Fruit fly (Drosophila melanogaster) whole organism, embryonic: ENCODE results near the gene Taf10.

Source experiments
- CG10147 ChIP-seq: fragments of 200-800 bp; sonication (Bioruptor generic); optimal IDR thresholded peaks from 2 replicates; lab custom pipeline; 2019; ENCODE audit warnings: missing biosample characterization, mild to moderate bottlenecking, missing genetic modification characterization, moderate library complexity
- CG10462 ChIP-seq: fragments of 200-800 bp; sonication (Bioruptor generic); optimal IDR thresholded peaks from 2 replicates; lab custom pipeline; 2016; ENCODE audit warnings: missing biosample characterization, missing genetic modification characterization
- CG11093 ChIP-seq: fragments of 200-800 bp; sonication (Bioruptor generic); IDR thresholded peaks from 3 replicates; pipeline ENCODE4 v1.3.6; 2022; ENCODE audit warnings: missing biosample characterization, missing genetic modification characterization
- CG11398 ChIP-seq: fragments of 200-800 bp; sonication (Bioruptor generic); optimal IDR thresholded peaks from 2 replicates; lab custom pipeline; 2016; ENCODE audit warnings: missing biosample characterization, missing genetic modification characterization
- CG12659 ChIP-seq: fragments of 200-800 bp; sonication (Bioruptor generic); optimal IDR thresholded peaks from 3 replicates; lab custom pipeline; 2017; ENCODE audit warnings: mild to moderate bottlenecking, missing biosample characterization, missing genetic modification reagents, missing genetic modification characterization
- CG13296 ChIP-seq: fragments of 200-800 bp; sonication (Bioruptor generic); optimal IDR thresholded peaks from 3 replicates; lab custom pipeline; 2018; ENCODE audit warnings: missing biosample characterization, mild to moderate bottlenecking, missing genetic modification characterization
- CG14014 ChIP-seq: fragments of 200-800 bp; sonication (Bioruptor generic); IDR thresholded peaks from 2 replicates; pipeline ENCODE4 v1.3.6; 2022; ENCODE audit warnings: missing biosample characterization, missing genetic modification characterization
- CG15601 ChIP-seq: fragments of 200-800 bp; sonication (Bioruptor generic); optimal IDR thresholded peaks from 3 replicates; lab custom pipeline; 2019; ENCODE audit warnings: missing biosample characterization, mild to moderate bottlenecking, missing genetic modification characterization, moderate library complexity
- CG18262 ChIP-seq: fragments of 200-800 bp; optimal IDR thresholded peaks from 3 replicates; lab custom pipeline; 2019; ENCODE audit warnings: missing biosample characterization, mild to moderate bottlenecking, missing genetic modification characterization, moderate library complexity
- CG2116 ChIP-seq: fragments of 200-800 bp; sonication (Bioruptor generic); optimal IDR thresholded peaks from 3 replicates; lab custom pipeline; 2018; ENCODE audit warnings: missing biosample characterization, mild to moderate bottlenecking, missing genetic modification characterization
- CG2120 ChIP-seq: fragments of 200-800 bp; sonication (Bioruptor generic); optimal IDR thresholded peaks from 3 replicates; lab custom pipeline; 2016; ENCODE audit warnings: missing biosample characterization, missing genetic modification characterization
- CG31441 ChIP-seq: fragments of 200-800 bp; sonication (Bioruptor generic); IDR thresholded peaks from 2 replicates; pipeline ENCODE4 v1.3.6; 2022; ENCODE audit warnings: missing biosample characterization, missing genetic modification characterization
- CG34422 ChIP-seq: fragments of 200-800 bp; sonication (Bioruptor generic); IDR thresholded peaks from 3 replicates; pipeline ENCODE4 v1.3.6; 2022; ENCODE audit warnings: missing biosample characterization, missing genetic modification characterization
- CG5953 ChIP-seq: fragments of 200-800 bp; sonication (Bioruptor generic); IDR thresholded peaks from 2 replicates; pipeline ENCODE4 v1.3.6; 2022; ENCODE audit warnings: missing biosample characterization, missing genetic modification characterization
- CG6683 ChIP-seq: fragments of 200-800 bp; sonication (Bioruptor generic); optimal IDR thresholded peaks from 2 replicates; lab custom pipeline; 2017; ENCODE audit warnings: missing biosample characterization, mild to moderate bottlenecking, missing genetic modification characterization, missing genetic modification reagents
- CG7745 ChIP-seq: fragments of 200-800 bp; sonication (Bioruptor generic); optimal IDR thresholded peaks from 2 replicates; lab custom pipeline; 2018; ENCODE audit warnings: missing biosample characterization, mild to moderate bottlenecking, missing genetic modification characterization, moderate library complexity
- CG7786 ChIP-seq: fragments of 200-800 bp; sonication (Bioruptor generic); optimal IDR thresholded peaks from 2 replicates; lab custom pipeline; 2016; ENCODE audit warnings: missing biosample characterization, missing genetic modification characterization
- CG8924 ChIP-seq: fragments of 200-800 bp; optimal IDR thresholded peaks from 3 replicates; lab custom pipeline; 2019; ENCODE audit warnings: missing biosample characterization, mild to moderate bottlenecking, missing genetic modification characterization, moderate library complexity
- CG9727 ChIP-seq: fragments of 200-800 bp; sonication (Bioruptor generic); optimal IDR thresholded peaks from 3 replicates; lab custom pipeline; 2017; ENCODE audit warnings: missing biosample characterization, mild to moderate bottlenecking, missing genetic modification characterization
- CkIIα-i1 ChIP-seq: fragments of 200-800 bp; sonication (Bioruptor generic); IDR thresholded peaks from 2 replicates; pipeline ENCODE4 v1.3.6; 2022; ENCODE audit warnings: missing biosample characterization, missing genetic modification characterization
- Elba2 ChIP-seq: fragments of 200-800 bp; sonication (Bioruptor generic); optimal IDR thresholded peaks from 3 replicates; lab custom pipeline; 2016; ENCODE audit warnings: missing biosample characterization, missing genetic modification characterization
- Fer2 ChIP-seq: fragments of 200-800 bp; sonication (Bioruptor generic); optimal IDR thresholded peaks from 2 replicates; lab custom pipeline; 2018; ENCODE audit warnings: missing biosample characterization, mild to moderate bottlenecking, missing genetic modification characterization, moderate library complexity
- HHEX ChIP-seq: fragments of 200-800 bp; sonication (Bioruptor generic); optimal IDR thresholded peaks from 3 replicates; lab custom pipeline; 2017; ENCODE audit warnings: missing biosample characterization, mild to moderate bottlenecking, missing genetic modification characterization, missing genetic modification reagents
- HLH3B ChIP-seq: fragments of 200-800 bp; sonication (Bioruptor generic); IDR thresholded peaks from 2 replicates; pipeline ENCODE4 v1.3.6; 2022; ENCODE audit warnings: missing biosample characterization, missing genetic modification characterization
- Hmr ChIP-seq: fragments of 200-800 bp; sonication (Bioruptor generic); optimal IDR thresholded peaks from 3 replicates; lab custom pipeline; 2017; ENCODE audit warnings: mild to moderate bottlenecking, missing biosample characterization, missing genetic modification reagents, missing genetic modification characterization
- Hsf ChIP-seq: fragments of 200-800 bp; sonication (Bioruptor generic); optimal IDR thresholded peaks from 3 replicates; lab custom pipeline; 2016; ENCODE audit warnings: missing biosample characterization, missing genetic modification characterization
- Meics ChIP-seq: fragments of 200-800 bp; sonication (Bioruptor generic); optimal IDR thresholded peaks from 2 replicates; lab custom pipeline; 2017; ENCODE audit warnings: missing biosample characterization, mild to moderate bottlenecking, missing genetic modification characterization
- NC2α ChIP-seq: fragments of 200-800 bp; sonication (Bioruptor generic); optimal IDR thresholded peaks from 2 replicates; lab custom pipeline; 2016; ENCODE audit warnings: missing biosample characterization, missing genetic modification characterization
- Pdp1 ChIP-seq, 2 experiments: fragments of 200-800 bp; sonication (Bioruptor generic); optimal IDR thresholded peaks; 3 replicates each; lab custom pipeline; 2016; ENCODE audit warnings: missing biosample characterization in 2 of 2, missing genetic modification characterization in 2 of 2, mild to moderate bottlenecking in 1 of 2, moderate library complexity in 1 of 2
- Ptx1 ChIP-seq: fragments of 200-800 bp; sonication (Bioruptor generic); IDR thresholded peaks from 2 replicates; pipeline ENCODE4 v1.3.6; 2022; ENCODE audit warnings: missing biosample characterization, missing genetic modification characterization
- Rfx ChIP-seq: fragments of 200-800 bp; sonication (Bioruptor generic); IDR thresholded peaks from 2 replicates; pipeline ENCODE4 v1.3.6; 2022; ENCODE audit warnings: missing biosample characterization, missing genetic modification characterization
- Sox100B ChIP-seq: fragments of 200-800 bp; sonication (Bioruptor generic); optimal IDR thresholded peaks from 3 replicates; lab custom pipeline; 2018; ENCODE audit warnings: missing biosample characterization, mild to moderate bottlenecking, missing genetic modification characterization
- Taf1 ChIP-seq: fragments of 200-800 bp; sonication (Bioruptor generic); IDR thresholded peaks from 2 replicates; pipeline ENCODE4 v1.3.6; 2022; ENCODE audit warnings: missing biosample characterization, missing genetic modification characterization
- amos ChIP-seq: fragments of 200-800 bp; sonication (Bioruptor generic); IDR thresholded peaks from 2 replicates; pipeline ENCODE4 v1.3.6; 2022; ENCODE audit warnings: missing biosample characterization, missing genetic modification characterization; ENCODE audit not compliant: partially characterized antibody
- ara ChIP-seq: fragments of 200-800 bp; sonication (Bioruptor generic); IDR thresholded peaks from 2 replicates; pipeline ENCODE4 v1.3.6; 2022; ENCODE audit warnings: missing biosample characterization, missing genetic modification characterization
- ash1 ChIP-seq: fragments of 200-800 bp; sonication (Bioruptor generic); optimal IDR thresholded peaks from 2 replicates; lab custom pipeline; 2018; ENCODE audit warnings: missing biosample characterization, mild to moderate bottlenecking, missing genetic modification characterization
- bbx ChIP-seq: fragments of 200-800 bp; sonication (Bioruptor generic); IDR thresholded peaks from 2 replicates; pipeline ENCODE4 v1.3.6; 2022; ENCODE audit warnings: missing biosample characterization, missing genetic modification characterization; ENCODE audit not compliant: partially characterized antibody
- btn ChIP-seq: fragments of 200-800 bp; sonication (Bioruptor generic); optimal IDR thresholded peaks from 2 replicates; lab custom pipeline; 2016; ENCODE audit warnings: missing biosample characterization, missing genetic modification characterization
- chm ChIP-seq: fragments of 200-800 bp; sonication (Bioruptor generic); IDR thresholded peaks from 2 replicates; pipeline ENCODE4 v1.3.6; 2022; ENCODE audit warnings: missing biosample characterization, missing genetic modification characterization
- dan ChIP-seq: fragments of 200-800 bp; sonication (Bioruptor generic); IDR thresholded peaks from 2 replicates; pipeline ENCODE4 v1.3.6; 2022; ENCODE audit warnings: missing biosample characterization, missing genetic modification characterization
- dpn ChIP-seq, 2 experiments: fragments of 200-800 bp; sonication (Bioruptor generic); optimal IDR thresholded peaks; 3 replicates each; lab custom pipeline; 2016; ENCODE audit warnings: missing biosample characterization in 2 of 2, missing genetic modification characterization in 2 of 2
- dysf ChIP-seq: fragments of 200-800 bp; sonication (Bioruptor generic); IDR thresholded peaks from 3 replicates; pipeline ENCODE4 v1.3.6; 2022; ENCODE audit warnings: missing biosample characterization, missing genetic modification characterization
- ems ChIP-seq: fragments of 200-800 bp; sonication (Bioruptor generic); optimal IDR thresholded peaks from 3 replicates; lab custom pipeline; 2016; ENCODE audit warnings: missing biosample characterization, missing genetic modification characterization
- eve ChIP-seq, 2 experiments: fragments of >200 bp; optimal IDR thresholded peaks; 2 replicates each; lab custom pipeline; 2017; ENCODE audit warnings: missing biosample characterization in 2 of 2, missing genetic modification characterization in 2 of 2
- h ChIP-seq: fragments of >200 bp; optimal IDR thresholded peaks from 2 replicates; lab custom pipeline; 2017
- kay ChIP-seq: fragments of 200-800 bp; sonication (Bioruptor generic); optimal IDR thresholded peaks from 2 replicates; lab custom pipeline; 2016; ENCODE audit warnings: missing biosample characterization, missing genetic modification characterization
- maf-S ChIP-seq: fragments of 200-800 bp; sonication (Bioruptor generic); optimal IDR thresholded peaks from 2 replicates; lab custom pipeline; 2016; ENCODE audit warnings: missing biosample characterization, missing genetic modification characterization
- trem ChIP-seq: fragments of 200-800 bp; optimal IDR thresholded peaks from 3 replicates; lab custom pipeline; 2019; ENCODE audit warnings: missing biosample characterization, mild to moderate bottlenecking, missing genetic modification characterization, moderate library complexity
- tup ChIP-seq: fragments of 200-800 bp; sonication (Bioruptor generic); optimal IDR thresholded peaks from 2 replicates; lab custom pipeline; 2016; ENCODE audit warnings: missing biosample characterization, mild to moderate bottlenecking, missing genetic modification characterization, moderate library complexity
- usp ChIP-seq: fragments of >200 bp; optimal IDR thresholded peaks from 2 replicates; lab custom pipeline; 2017; ENCODE audit warnings: missing biosample characterization, missing genetic modification characterization
- yki ChIP-seq: fragments of >200 bp; optimal IDR thresholded peaks from 3 replicates; lab custom pipeline; 2018

Gene Taf10

DNA sequence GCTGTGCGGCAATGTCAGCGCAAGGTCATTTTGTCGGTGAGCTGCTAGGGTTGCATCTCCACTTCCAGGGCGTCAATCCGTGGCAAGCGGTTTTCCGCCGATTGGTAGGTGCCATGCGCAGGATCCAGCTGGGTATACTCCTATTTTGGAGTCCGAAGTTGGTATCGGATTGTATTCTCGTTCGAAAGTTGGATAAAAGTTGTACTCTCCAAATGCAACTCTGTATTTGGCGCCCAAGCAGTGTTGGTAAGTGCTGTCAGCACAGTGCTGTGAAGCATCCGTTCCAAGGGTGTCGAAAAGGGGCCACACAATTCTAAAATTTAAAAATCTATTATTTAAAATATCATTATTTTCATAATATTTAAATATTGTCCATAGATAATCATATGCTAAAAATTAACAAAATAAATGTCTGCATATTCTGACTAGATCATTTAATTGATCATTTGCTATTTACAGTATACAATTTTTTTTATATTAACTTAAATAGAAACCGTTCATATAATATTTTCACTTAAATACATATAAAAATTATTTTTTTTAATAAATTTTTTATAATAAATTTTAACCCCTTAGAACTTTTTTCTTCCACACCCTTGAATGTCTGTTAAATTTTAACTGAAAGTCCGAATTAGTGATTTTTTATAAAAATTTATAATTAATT lies 19.1 kb upstream of the Taf10 start (continued):
- TF ChIP-seq HLH3B (GFP tag; lab: Robert Waterston, UW) (peak; percentile 88), maf-S (peak; percentile 85), CG6683 (GFP tag; lab: Kevin White, UChicago) (peak; percentile 61), CkIIα-i1 (0 out of 2 replicates have a peak, but pooled peaks have one; percentile 31), yki (no peak), CG7786 (GFP tag; lab: Kevin White, UChicago) (peak; percentile 83), usp (no peak), btn (GFP tag; lab: Kevin White, UChicago) (peak; percentile 49), amos (GFP tag; lab: Robert Waterston, UW) (0 out of 2 replicates have a peak, but pooled peaks have one; percentile 34), Fer2 (tag; lab: Kevin White, UChicago) (peak; percentile 82), trem (peak; percentile 74), ems (GFP tag; lab: Kevin White, UChicago) (peak; percentile 81), CG14014 (peak; percentile 87), CG7745 (no peak), chm (GFP tag; lab: Robert Waterston, UW) (peak; percentile 71), HHEX (GFP tag; lab: Kevin White, UChicago) (peak; percentile 90), CG11093 (GFP tag; lab: Robert Waterston, UW) (peak; percentile 74), dpn (GFP tag; optimal IDR thresholded peaks at IDR 0.05; lab: Kevin White, UChicago) (peak; percentile 86 to 89), Rfx (GFP tag; lab: Robert Waterston, UW) (peak; percentile 95), CG10462 (GFP tag; lab: Kevin White, UChicago) (peak; percentile 70), dysf (peak; percentile 90), Meics (GFP tag; lab: Kevin White, UChicago) (peak; percentile 90), CG2120 (GFP tag; lab: Kevin White, UChicago) (peak; percentile 91), Hmr (peak; percentile 94), bbx (GFP tag; lab: Robert Waterston, UW) (peak; percentile 45), kay (GFP tag; lab: Kevin White, UChicago) (peak; percentile 65), CG8924 (tag; lab: Kevin White, UChicago) (peak; percentile 93), ash1 (GFP tag; lab: Kevin White, UChicago) (peak; percentile 82), Taf1 (peak; percentile 59), CG18262 (tag; lab: Kevin White, UChicago) (peak; percentile 94), CG15601 (tag; lab: Kevin White, UChicago) (peak; percentile 76), CG34422 (GFP tag; lab: Robert Waterston, UW) (peak; percentile 89), dan (GFP tag; lab: Robert Waterston, UW) (no peak; the same call in 1 of the 2 replicates), CG11398 (GFP tag; lab: Kevin White, UChicago) (peak; percentile 73), tup (peak; percentile 80), CG2116 (peak; percentile 99), NC2α (GFP tag; lab: Kevin White, UChicago) (peak; percentile 19), CG9727 (GFP tag; lab: Kevin White, UChicago) (peak; percentile 83), Ptx1 (GFP tag; lab: Robert Waterston, UW) (peak; percentile 92), CG12659 (GFP tag; lab: Kevin White, UChicago) (peak; percentile 93), Hsf (GFP tag; lab: Kevin White, UChicago) (peak; percentile 81), CG10147 (peak; percentile 79), CG13296 (GFP tag; lab: Kevin White, UChicago) (peak; percentile 89), Sox100B (GFP tag; lab: Kevin White, UChicago) (peak; percentile 84), Elba2 (GFP tag; lab: Kevin White, UChicago) (no peak), h (lab: Kevin White, UChicago) (no peak), CG5953 (peak; percentile 63; the same call in 1 of the 2 replicates), CG31441 (GFP tag; lab: Robert Waterston, UW) (no peak; the same call in 1 of the 2 replicates), Pdp1 (GFP tag; optimal IDR thresholded peaks at IDR 0.05; lab: Kevin White, UChicago) (peak; percentile 65 to 79), eve (GFP tag; optimal IDR thresholded peaks at IDR 0.05; lab: Kevin White, UChicago) (no peak), ara (GFP tag; lab: Robert Waterston, UW) (peak; percentile 76)
